Fruit fly (Drosophila melanogaster) whole organism, embryonic: ENCODE results near the gene ast.
A peak's percentile ranks its signal among the peaks of the same experiment; 100 is the strongest.

Experiments used
- Antp ChIP-seq: fragments of 200-800 bp; sonication (Bioruptor generic); optimal IDR thresholded peaks from 3 replicates; lab custom pipeline; 2016; ENCODE audit warnings: missing biosample characterization, missing genetic modification characterization
- Atf-2 ChIP-seq: fragments of 200-800 bp; sonication (Bioruptor generic); optimal IDR thresholded peaks from 2 replicates; lab custom pipeline; 2016; ENCODE audit warnings: missing biosample characterization, missing genetic modification characterization
- BtbVII ChIP-seq: fragments of 200-800 bp; sonication (Bioruptor generic); optimal IDR thresholded peaks from 3 replicates; lab custom pipeline; 2017; ENCODE audit warnings: missing biosample characterization, mild to moderate bottlenecking, missing genetic modification characterization
- CG10366 ChIP-seq: fragments of 200-800 bp; sonication (Bioruptor generic); IDR thresholded peaks from 2 replicates; pipeline ENCODE4 v1.3.6; 2022; ENCODE audit warnings: missing biosample characterization, missing genetic modification characterization
- CG12219 ChIP-seq: fragments of 200-800 bp; sonication (Bioruptor generic); optimal IDR thresholded peaks from 3 replicates; lab custom pipeline; 2018; ENCODE audit warnings: missing biosample characterization, mild to moderate bottlenecking, missing genetic modification characterization
- CG12744 ChIP-seq: fragments of 200-800 bp; sonication (Bioruptor generic); optimal IDR thresholded peaks from 2 replicates; lab custom pipeline; 2016; ENCODE audit warnings: missing biosample characterization, missing genetic modification characterization
- CG15269 ChIP-seq: fragments of 200-800 bp; sonication (Bioruptor generic); optimal IDR thresholded peaks from 2 replicates; lab custom pipeline; 2018; ENCODE audit warnings: missing biosample characterization, mild to moderate bottlenecking, missing genetic modification characterization, moderate library complexity
- CG17385 ChIP-seq: fragments of 200-800 bp; sonication (Bioruptor generic); optimal IDR thresholded peaks from 3 replicates; lab custom pipeline; 2018; ENCODE audit warnings: missing biosample characterization, mild to moderate bottlenecking, missing genetic modification characterization
- CG2889 ChIP-seq: fragments of 200-800 bp; sonication (Bioruptor generic); IDR thresholded peaks from 3 replicates; pipeline ENCODE4 v1.3.6; 2022; ENCODE audit warnings: missing biosample characterization, missing genetic modification characterization
- CG31224 ChIP-seq: fragments of 200-800 bp; sonication (Bioruptor generic); IDR thresholded peaks from 2 replicates; pipeline ENCODE4 v1.3.6; 2022; ENCODE audit warnings: missing biosample characterization, missing genetic modification characterization
- CG3847 ChIP-seq: fragments of 200-800 bp; sonication (Bioruptor generic); IDR thresholded peaks from 2 replicates; pipeline ENCODE4 v1.3.6; 2022; ENCODE audit warnings: missing biosample characterization, missing genetic modification characterization
- CG3995 ChIP-seq: fragments of 200-800 bp; sonication (Bioruptor generic); optimal IDR thresholded peaks from 3 replicates; lab custom pipeline; 2016; ENCODE audit warnings: missing biosample characterization, missing genetic modification characterization
- CG4617 ChIP-seq: fragments of 200-800 bp; sonication (Bioruptor generic); optimal IDR thresholded peaks from 3 replicates; lab custom pipeline; 2016; ENCODE audit warnings: missing biosample characterization, missing genetic modification characterization, borderline replicate concordance
- CG6813 ChIP-seq: fragments of 200-800 bp; sonication (Bioruptor generic); optimal IDR thresholded peaks from 2 replicates; lab custom pipeline; 2017; ENCODE audit warnings: missing biosample characterization, missing genetic modification characterization, mild to moderate bottlenecking, moderate library complexity, missing genetic modification reagents
- CG6854 ChIP-seq: fragments of 200-800 bp; sonication (Bioruptor generic); optimal IDR thresholded peaks from 3 replicates; lab custom pipeline; 2017; ENCODE audit warnings: missing biosample characterization, mild to moderate bottlenecking, missing genetic modification characterization
- CG7357 ChIP-seq: fragments of 200-800 bp; sonication (Bioruptor generic); IDR thresholded peaks from 3 replicates; pipeline ENCODE4 v1.3.6; 2022; ENCODE audit warnings: missing biosample characterization, missing genetic modification characterization
- CG7745 ChIP-seq: fragments of 200-800 bp; sonication (Bioruptor generic); optimal IDR thresholded peaks from 2 replicates; lab custom pipeline; 2018; ENCODE audit warnings: missing biosample characterization, mild to moderate bottlenecking, missing genetic modification characterization, moderate library complexity
- CG8388 ChIP-seq: fragments of 200-800 bp; sonication (Bioruptor generic); optimal IDR thresholded peaks from 2 replicates; lab custom pipeline; 2019; ENCODE audit warnings: missing biosample characterization, mild to moderate bottlenecking, missing genetic modification characterization, moderate library complexity
- CG9215 ChIP-seq: fragments of 200-800 bp; sonication (Bioruptor generic); IDR thresholded peaks from 2 replicates; pipeline ENCODE4 v1.3.6; 2022; ENCODE audit warnings: missing biosample characterization, missing genetic modification characterization
- CG9797 ChIP-seq: fragments of 200-800 bp; sonication (Bioruptor generic); optimal IDR thresholded peaks from 3 replicates; lab custom pipeline; 2018; ENCODE audit warnings: missing biosample characterization, mild to moderate bottlenecking, missing genetic modification characterization
- Camta ChIP-seq: fragments of 200-800 bp; sonication (Bioruptor generic); optimal IDR thresholded peaks from 2 replicates; lab custom pipeline; 2016; ENCODE audit warnings: missing biosample characterization, missing genetic modification characterization
- Dad ChIP-seq: fragments of 200-800 bp; sonication (Bioruptor generic); optimal IDR thresholded peaks from 3 replicates; lab custom pipeline; 2016; ENCODE audit warnings: missing biosample characterization, missing genetic modification characterization
- Dp ChIP-seq: fragments of 200-800 bp; sonication (Bioruptor generic); optimal IDR thresholded peaks from 2 replicates; lab custom pipeline; 2018; ENCODE audit warnings: missing biosample characterization, mild to moderate bottlenecking, missing genetic modification characterization, moderate library complexity
- GATAe ChIP-seq: fragments of 200-800 bp; sonication (Bioruptor generic); conservative IDR thresholded peaks from 2 replicates; pipeline ENCODE4 v1.3.6; 2022; ENCODE audit warnings: missing biosample characterization, missing genetic modification characterization
- Hey ChIP-seq: fragments of 200-800 bp; sonication (Bioruptor generic); optimal IDR thresholded peaks from 3 replicates; lab custom pipeline; 2018; ENCODE audit warnings: missing biosample characterization, mild to moderate bottlenecking, missing genetic modification characterization
- Hsf ChIP-seq: fragments of 200-800 bp; sonication (Bioruptor generic); optimal IDR thresholded peaks from 3 replicates; lab custom pipeline; 2016; ENCODE audit warnings: missing biosample characterization, missing genetic modification characterization
- Max ChIP-seq: fragments of 200-800 bp; sonication (Bioruptor generic); optimal IDR thresholded peaks from 2 replicates; lab custom pipeline; 2016; ENCODE audit warnings: missing biosample characterization, mild to moderate bottlenecking, missing genetic modification characterization
- Pdp1 ChIP-seq, 2 experiments: fragments of 200-800 bp; sonication (Bioruptor generic); optimal IDR thresholded peaks; 3 replicates each; lab custom pipeline; 2016; ENCODE audit warnings: missing biosample characterization in 2 of 2, missing genetic modification characterization in 2 of 2, mild to moderate bottlenecking in 1 of 2, moderate library complexity in 1 of 2
- Poxn ChIP-seq: fragments of 200-800 bp; sonication (Bioruptor generic); IDR thresholded peaks from 2 replicates; pipeline ENCODE4 v1.3.6; 2022; ENCODE audit warnings: missing biosample characterization, missing genetic modification characterization
- az2 ChIP-seq: fragments of 200-800 bp; sonication (Bioruptor generic); optimal IDR thresholded peaks from 3 replicates; lab custom pipeline; 2016; ENCODE audit warnings: missing biosample characterization, missing genetic modification characterization
- dan ChIP-seq: fragments of 200-800 bp; sonication (Bioruptor generic); IDR thresholded peaks from 2 replicates; pipeline ENCODE4 v1.3.6; 2022; ENCODE audit warnings: missing biosample characterization, missing genetic modification characterization
- danr ChIP-seq: fragments of 200-800 bp; sonication (Bioruptor generic); IDR thresholded peaks from 2 replicates; pipeline ENCODE4 v1.3.6; 2022; ENCODE audit warnings: missing biosample characterization, missing genetic modification characterization
- disco-r ChIP-seq: fragments of 200-800 bp; sonication (Bioruptor generic); optimal IDR thresholded peaks from 2 replicates; lab custom pipeline; 2016; ENCODE audit warnings: missing biosample characterization, missing genetic modification characterization
- gce ChIP-seq: fragments of 200-800 bp; sonication (Bioruptor generic); IDR thresholded peaks from 3 replicates; pipeline ENCODE4 v1.3.6; 2022; ENCODE audit warnings: missing biosample characterization, missing genetic modification characterization
- gem ChIP-seq: fragments of 200-800 bp; sonication (Bioruptor generic); optimal IDR thresholded peaks from 2 replicates; lab custom pipeline; 2019; ENCODE audit warnings: missing biosample characterization, mild to moderate bottlenecking, missing genetic modification characterization, moderate library complexity
- jing ChIP-seq: fragments of 200-800 bp; sonication (Bioruptor generic); optimal IDR thresholded peaks from 2 replicates; lab custom pipeline; 2018; ENCODE audit warnings: missing biosample characterization, mild to moderate bottlenecking, missing genetic modification characterization
- lab ChIP-seq: fragments of 200-800 bp; sonication (Bioruptor generic); optimal IDR thresholded peaks from 3 replicates; lab custom pipeline; 2017; ENCODE audit warnings: missing biosample characterization, missing genetic modification characterization, mild to moderate bottlenecking, moderate library complexity, missing genetic modification reagents
- nmo ChIP-seq: fragments of 200-800 bp; sonication (Bioruptor generic); optimal IDR thresholded peaks from 2 replicates; lab custom pipeline; 2018; ENCODE audit warnings: missing biosample characterization, mild to moderate bottlenecking, missing genetic modification characterization, moderate library complexity
- nom ChIP-seq: fragments of 200-800 bp; sonication (Bioruptor generic); optimal IDR thresholded peaks from 2 replicates; lab custom pipeline; 2017; ENCODE audit warnings: missing biosample characterization, missing genetic modification characterization, mild to moderate bottlenecking, moderate library complexity, missing genetic modification reagents
- odd ChIP-seq: fragments of 200-800 bp; sonication (Bioruptor generic); optimal IDR thresholded peaks from 2 replicates; lab custom pipeline; 2017; ENCODE audit warnings: missing biosample characterization, mild to moderate bottlenecking, missing genetic modification characterization
- peb ChIP-seq: fragments of 200-800 bp; sonication (Bioruptor generic); IDR thresholded peaks from 2 replicates; pipeline ENCODE4 v1.3.6; 2022; ENCODE audit warnings: missing biosample characterization, missing genetic modification characterization
- pita ChIP-seq: fragments of 200-800 bp; sonication (Bioruptor generic); optimal IDR thresholded peaks from 2 replicates; lab custom pipeline; 2017; ENCODE audit warnings: missing biosample characterization, mild to moderate bottlenecking, missing genetic modification characterization
- schlank ChIP-seq: fragments of 200-800 bp; sonication (Bioruptor generic); optimal IDR thresholded peaks from 2 replicates; lab custom pipeline; 2018; ENCODE audit warnings: missing biosample characterization, mild to moderate bottlenecking, missing genetic modification characterization
- sd ChIP-seq: fragments of 200-800 bp; sonication (Bioruptor generic); optimal IDR thresholded peaks from 3 replicates; lab custom pipeline; 2018; ENCODE audit warnings: missing biosample characterization, mild to moderate bottlenecking, missing genetic modification characterization, moderate library complexity
- seq ChIP-seq: fragments of 200-800 bp; sonication (Bioruptor generic); IDR thresholded peaks from 2 replicates; pipeline ENCODE4 v1.3.6; 2022; ENCODE audit warnings: missing biosample characterization, missing genetic modification characterization
- sim ChIP-seq: fragments of 200-800 bp; sonication (Bioruptor generic); IDR thresholded peaks from 2 replicates; pipeline ENCODE4 v1.3.6; 2022; ENCODE audit warnings: missing biosample characterization, missing genetic modification characterization
- sug ChIP-seq: fragments of 200-800 bp; optimal IDR thresholded peaks from 2 replicates; lab custom pipeline; 2019; ENCODE audit warnings: missing biosample characterization, mild to moderate bottlenecking, missing genetic modification characterization, moderate library complexity
- tx ChIP-seq: fragments of 200-800 bp; sonication (Bioruptor generic); optimal IDR thresholded peaks from 2 replicates; lab custom pipeline; 2016; ENCODE audit warnings: missing biosample characterization, missing genetic modification characterization
- vnd ChIP-seq: fragments of 200-800 bp; sonication (Bioruptor generic); IDR thresholded peaks from 3 replicates; pipeline ENCODE4 v1.3.6; 2022; ENCODE audit warnings: missing biosample characterization, missing genetic modification characterization; ENCODE audit not compliant: partially characterized antibody

Gene ast

DNA sequence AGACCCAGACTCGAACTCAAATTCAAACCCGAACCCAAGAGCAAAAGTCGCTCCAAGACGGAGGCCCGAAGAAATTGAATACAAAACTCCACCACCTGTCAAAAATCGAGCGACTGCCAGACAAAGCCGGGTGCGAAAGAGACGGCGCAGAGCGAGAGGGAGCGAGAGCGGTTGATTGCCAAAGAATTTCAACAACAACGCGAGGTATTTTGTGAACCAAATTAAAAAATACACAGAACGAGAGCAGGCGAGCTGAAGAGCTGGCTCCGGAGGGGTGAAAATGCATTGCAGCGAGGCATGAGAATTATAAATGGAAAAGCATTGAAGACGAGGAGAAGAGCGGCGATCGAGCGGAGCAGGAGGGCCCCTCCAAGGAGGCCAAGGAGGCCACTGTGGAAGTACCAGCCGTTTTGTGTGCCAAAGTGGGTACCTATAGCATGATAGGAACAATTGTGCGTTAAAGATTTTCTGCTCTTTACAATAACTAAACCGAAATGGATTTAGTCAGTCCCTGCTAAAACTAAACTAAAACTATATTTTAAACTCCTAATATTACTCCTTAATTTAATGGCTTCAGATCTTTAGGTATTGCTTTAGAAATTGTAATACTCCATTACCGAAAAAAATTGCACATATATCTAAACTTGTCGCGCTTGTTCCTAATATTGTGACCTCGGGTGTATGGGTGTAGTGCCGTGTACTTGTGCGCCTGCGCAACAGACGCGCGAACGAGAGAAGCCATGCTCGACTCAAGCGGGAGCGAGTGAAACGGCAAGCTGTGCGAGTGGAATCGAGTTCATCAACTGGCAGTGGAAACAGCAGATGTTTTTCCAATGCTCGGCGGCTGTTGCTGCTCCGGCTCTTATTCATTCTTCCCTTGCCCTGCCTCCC lies 15.0 kb upstream of the ast start (continued):
- TF ChIP-seq sd (tag; lab: Kevin White, UChicago) (peak; percentile 89), GATAe (GFP tag; lab: Robert Waterston, UW) (no peak), CG8388 (GFP tag; lab: Kevin White, UChicago) (peak; percentile 45), Hey (tag; lab: Kevin White, UChicago) (no peak), schlank (tag; lab: Kevin White, UChicago) (no peak), CG17385 (no peak), CG12744 (GFP tag; lab: Kevin White, UChicago) (no peak), Poxn (GFP tag; lab: Robert Waterston, UW) (no peak), az2 (GFP tag; lab: Kevin White, UChicago) (peak; percentile 48), CG6813 (peak; percentile 58), lab (no peak), CG9215 (no peak), nom (GFP tag; lab: Kevin White, UChicago) (peak; percentile 62), CG6854 (no peak), CG3847 (GFP tag; lab: Robert Waterston, UW) (no peak), pita (GFP tag; lab: Kevin White, UChicago) (no peak), CG2889 (no peak), CG7357 (GFP tag; lab: Robert Waterston, UW) (peak; percentile 8; the same call in 1 of the 3 replicates), vnd (GFP tag; lab: Robert Waterston, UW) (no peak), CG15269 (peak; percentile 22), CG9797 (GFP tag; lab: Kevin White, UChicago) (no peak), Max (GFP tag; lab: Kevin White, UChicago) (peak; percentile 30), tx (GFP tag; lab: Kevin White, UChicago) (no peak), Dp (no peak), BtbVII (no peak), Atf-2 (GFP tag; lab: Kevin White, UChicago) (peak; percentile 35), Dad (GFP tag; lab: Kevin White, UChicago) (peak; percentile 30), CG3995 (GFP tag; lab: Kevin White, UChicago) (no peak), sug (no peak), nmo (GFP tag; lab: Kevin White, UChicago) (peak; percentile 60), gem (tag; lab: Kevin White, UChicago) (peak; percentile 71), Hsf (GFP tag; lab: Kevin White, UChicago) (peak; percentile 36), peb (GFP tag; lab: Robert Waterston, UW) (no peak; the same call in 1 of the 2 replicates), gce (no peak), disco-r (GFP tag; lab: Kevin White, UChicago) (no peak), sim (GFP tag; lab: Robert Waterston, UW) (no peak), CG4617 (GFP tag; lab: Kevin White, UChicago) (no peak), CG10366 (GFP tag; lab: Robert Waterston, UW) (no peak), CG31224 (GFP tag; lab: Robert Waterston, UW) (no peak), odd (GFP tag; lab: Kevin White, UChicago) (peak; percentile 29), danr (GFP tag; lab: Robert Waterston, UW) (no peak), dan (no peak), seq (GFP tag; lab: Robert Waterston, UW) (no peak), jing (GFP tag; lab: Kevin White, UChicago) (peak; percentile 15), Pdp1 (GFP tag; optimal IDR thresholded peaks at IDR 0.05; lab: Kevin White, UChicago) (peak in 1 of 2 experiments; percentile 29), CG12219 (GFP tag; lab: Kevin White, UChicago) (peak; percentile 36), Antp (GFP tag; lab: Kevin White, UChicago) (peak; percentile 17), CG7745 (no peak), Camta (peak; percentile 34)
